Worm (Caenorhabditis elegans): ENCODE results near the gene ZK666.12.

ce11 chrII:10530907-10531306, 34.9 kb downstream of the ZK666.12 start:
- TF ChIP-seq somi-1 (GFP tag; optimal IDR thresholded peaks at IDR 0.05) (no peak), pha-4 (tag; optimal IDR thresholded peaks at IDR 0.05) (no peak), ama-1 (optimal IDR thresholded peaks at IDR 0.05) (no peak), ama-1 (GFP tag; optimal IDR thresholded peaks at IDR 0.05) (no peak), unc-62 (GFP tag; optimal IDR thresholded peaks at IDR 0.05) (no peak), hmg-20 (GFP tag; IDR thresholded peaks at IDR 0.05) (no peak), chd-7 (tag; optimal IDR thresholded peaks at IDR 0.05) (no peak), B0261.1 (tag; optimal IDR thresholded peaks at IDR 0.05) (no peak), akir-1 (GFP tag; optimal IDR thresholded peaks at IDR 0.05) (no peak), him-1 (tag; optimal IDR thresholded peaks at IDR 0.05) (no peak), attf-6 (GFP tag; IDR thresholded peaks at IDR 0.05) (no peak), ceh-79 (tag; optimal IDR thresholded peaks at IDR 0.05) (no peak), mxl-1 (tag; optimal IDR thresholded peaks at IDR 0.05) (no peak), F23B12.7 (tag; optimal IDR thresholded peaks at IDR 0.05; ENCODE audit: insufficient read depth) (no peak), nfya-2 (GFP tag; IDR thresholded peaks at IDR 0.05) (no peak)
